Worm (Caenorhabditis elegans) whole organism, young adult: Measurements from ENCODE around the gene str-88.

Experiments used
- C06A6.2 ChIP-seq: fragments of 200-800 bp; sonication (Bioruptor generic); conservative IDR thresholded peaks from 2 replicates; pipeline ENCODE4 v1.3.6; 2022; ENCODE audit warnings: missing genetic modification characterization, missing compliant biosample characterization
- ama-1 ChIP-seq, 3 experiments: fragments of 150-350 bp in 1 of 3; sonication (generic microtip) in 2 of 3; optimal IDR thresholded peaks; 2 replicates each; lab custom pipeline; 2014 to 2018; ENCODE audit warnings: missing biosample characterization in 2 of 3, missing genetic modification characterization in 2 of 3, missing genetic modification reagents in 2 of 3
- ceh-40 ChIP-seq: fragments of 200-800 bp; sonication (Bioruptor generic); IDR thresholded peaks from 2 replicates; pipeline ENCODE4 v1.3.6; 2022; ENCODE audit warnings: missing genetic modification characterization, missing compliant biosample characterization
- him-1 ChIP-seq: sonication (generic microtip); optimal IDR thresholded peaks from 2 replicates; lab custom pipeline; 2016; ENCODE audit warnings: missing genotype, missing genetic modification reagents, missing genetic modification characterization, missing compliant biosample characterization
- madf-10 ChIP-seq: sonication (generic microtip); optimal IDR thresholded peaks from 2 replicates; lab custom pipeline; 2016; ENCODE audit warnings: mild to moderate bottlenecking, missing genetic modification characterization, missing compliant biosample characterization
- snpc-4 ChIP-seq, 5 experiments: fragments of 150-350 bp in 1 of 5; sonication (generic microtip) in 4 of 5; optimal IDR thresholded peaks; 2 replicates each; lab custom pipeline; 2014 to 2018; ENCODE audit warnings: missing genetic modification characterization in 5 of 5, missing biosample characterization in 3 of 5, antibody characterized with exemption in 2 of 5, mild to moderate bottlenecking in 2 of 5, missing compliant biosample characterization in 2 of 5, missing genotype in 2 of 5, moderate library complexity in 2 of 5, missing genetic modification reagents in 1 of 5
- tbp1 ChIP-seq: fragments of 200-800 bp; sonication (Bioruptor generic); optimal IDR thresholded peaks from 2 replicates; lab custom pipeline; 2018; ENCODE audit warnings: mild to moderate bottlenecking, missing genetic modification characterization, missing compliant biosample characterization
- ztf-22 ChIP-seq: fragments of 200-800 bp; sonication (Bioruptor generic); optimal IDR thresholded peaks from 2 replicates; lab custom pipeline; 2018; ENCODE audit warnings: mild to moderate bottlenecking, missing genetic modification characterization, moderate library complexity, missing compliant biosample characterization
- ztf-28 ChIP-seq: fragments of 200-800 bp; sonication (Bioruptor generic); IDR thresholded peaks from 2 replicates; pipeline ENCODE4 v1.3.6; 2022; ENCODE audit warnings: missing genetic modification reagents, missing genetic modification characterization, missing compliant biosample characterization

DNA sequence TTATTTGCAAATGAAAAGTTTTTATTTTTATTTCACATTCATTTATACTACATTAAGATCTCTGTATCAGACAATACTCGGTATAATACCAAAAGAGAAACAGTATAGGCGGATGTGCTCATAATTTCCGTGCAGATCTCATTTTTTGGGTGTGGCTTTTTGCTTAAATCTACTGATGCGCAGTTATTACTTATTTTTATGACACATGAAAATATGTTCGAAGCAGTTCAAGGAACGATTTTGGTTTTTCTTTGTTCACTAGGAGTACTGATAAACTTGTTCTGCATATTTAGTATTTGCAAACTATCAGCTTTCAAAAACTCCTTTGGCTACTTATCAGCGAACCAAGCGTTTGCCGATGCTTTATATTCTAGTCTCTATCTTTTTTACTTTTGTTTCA, 31.3 kb downstream of the str-88 start, which contains the start of gene srx-58:
- no peak for TF ChIP-seq madf-10 (tag; lab: Kevin White, UChicago)
- TF ChIP-seq ztf-28 (GFP tag; lab: Robert Waterston, UW): no peak
- no peak for TF ChIP-seq tbp1 (GFP tag; lab: Kevin White, UChicago)
- no peak for TF ChIP-seq ztf-22 (GFP tag; lab: Kevin White, UChicago)
- TF ChIP-seq ama-1 (optimal IDR thresholded peaks at IDR 0.05; lab: Kevin White, UChicago): no peak
- no peak for TF ChIP-seq ama-1 (GFP tag; optimal IDR thresholded peaks at IDR 0.05; lab: Kevin White, UChicago)
- no peak for TF ChIP-seq ceh-40 (GFP tag; lab: Robert Waterston, UW)
- TF ChIP-seq snpc-4 (GFP tag; optimal IDR thresholded peaks at IDR 0.05; lab: Kevin White, UChicago): no peak
- no peak for TF ChIP-seq snpc-4 (tag; optimal IDR thresholded peaks at IDR 0.05; lab: Kevin White, UChicago)
- TF ChIP-seq him-1 (tag; lab: Kevin White, UChicago): no peak
- no peak for TF ChIP-seq C06A6.2
